Worm (Caenorhabditis elegans) whole organism, mixed stage, embryonic: Measurements from ENCODE around the gene D2062.5.

ENCODE experiments used
- bed-3 ChIP-seq: fragments of 200-800 bp; sonication (Bioruptor generic); optimal IDR thresholded peaks from 3 replicates; lab custom pipeline; 2018; ENCODE audit warnings: mild to moderate bottlenecking, missing genetic modification characterization, moderate library complexity, missing compliant biosample characterization
- ceh-39 ChIP-seq: fragments of 150-350 bp; optimal IDR thresholded peaks from 2 replicates; lab custom pipeline; 2014; ENCODE audit warnings: missing biosample characterization, missing genetic modification characterization
- ceh-43 ChIP-seq: fragments of 200-800 bp; sonication (Bioruptor generic); optimal IDR thresholded peaks from 2 replicates; lab custom pipeline; 2018; ENCODE audit warnings: mild to moderate bottlenecking, missing genetic modification characterization, moderate library complexity, missing compliant biosample characterization
- elt-3 ChIP-seq: fragments of 150-350 bp; optimal IDR thresholded peaks from 2 replicates; lab custom pipeline; 2014; ENCODE audit warnings: missing biosample characterization, missing genetic modification characterization
- lin-13 ChIP-seq: fragments of 150-350 bp; optimal IDR thresholded peaks from 2 replicates; lab custom pipeline; 2014; ENCODE audit warnings: missing biosample characterization, missing genetic modification characterization
- lsy-2 ChIP-seq: fragments of 150-350 bp; optimal IDR thresholded peaks from 2 replicates; lab custom pipeline; 2014; ENCODE audit warnings: missing biosample characterization, missing genetic modification characterization
- nhr-237 ChIP-seq: fragments of 150-350 bp; optimal IDR thresholded peaks from 2 replicates; lab custom pipeline; 2014; ENCODE audit warnings: missing biosample characterization, missing genetic modification characterization
- pha-4 ChIP-seq: fragments of 150-350 bp; optimal IDR thresholded peaks from 2 replicates; lab custom pipeline; 2018; ENCODE audit warnings: missing biosample characterization, missing genetic modification reagents, missing genetic modification characterization
- sem-2 ChIP-seq: fragments of 200-800 bp; sonication (Bioruptor generic); optimal IDR thresholded peaks from 2 replicates; lab custom pipeline; 2018; ENCODE audit warnings: mild to moderate bottlenecking, missing genetic modification characterization, missing compliant biosample characterization
- ztf-11 ChIP-seq: fragments of 150-350 bp; optimal IDR thresholded peaks from 2 replicates; lab custom pipeline; 2014; ENCODE audit warnings: missing biosample characterization, missing genetic modification characterization

DNA sequence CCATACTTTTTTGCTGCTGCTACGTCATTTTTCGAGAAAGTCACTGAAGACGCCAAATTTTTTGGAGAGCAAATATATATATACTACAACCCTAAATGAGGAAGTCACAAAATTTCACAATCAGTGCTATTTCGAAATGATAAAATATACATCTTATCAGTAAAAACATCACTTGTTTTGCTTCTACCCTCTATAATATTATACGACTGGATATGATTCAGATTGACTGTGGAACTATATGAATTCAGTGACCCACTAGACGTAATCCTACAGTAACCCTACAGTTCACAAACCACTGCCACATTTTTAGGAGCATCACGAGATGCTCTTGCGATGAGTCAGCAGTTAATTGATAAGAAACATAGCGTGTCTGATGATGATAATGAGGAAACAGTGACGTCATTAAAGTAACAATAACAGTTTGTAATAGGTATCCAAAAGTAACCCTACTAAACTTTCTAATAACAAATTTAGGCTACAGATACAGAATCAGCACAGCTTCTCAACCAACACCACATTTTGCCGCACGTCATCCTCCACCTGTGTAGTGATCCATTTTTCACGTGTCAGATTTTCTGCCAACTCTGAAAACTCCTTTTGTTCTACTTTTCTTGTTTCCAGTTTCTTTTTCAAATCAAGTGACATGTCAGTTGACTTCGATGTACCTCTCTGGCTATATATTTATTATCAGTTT lies 35.6 kb upstream of the D2062.5 start, which contains the start of the genes F33H12.7 and sri-39:
- TF ChIP-seq lin-13 (tag; lab: Kevin White, UChicago) (no peak), ceh-43 (GFP tag; lab: Kevin White, UChicago) (no peak), elt-3 (no peak), nhr-237 (tag; lab: Kevin White, UChicago) (no peak), pha-4 (tag; lab: Kevin White, UChicago) (no peak), bed-3 (GFP tag; lab: Kevin White, UChicago) (no peak), lsy-2 (tag; lab: Kevin White, UChicago) (no peak), sem-2 (GFP tag; lab: Kevin White, UChicago) (no peak), ztf-11 (no peak), ceh-39 (tag; lab: Kevin White, UChicago) (no peak)
